Worm (Caenorhabditis elegans) whole organism, L2 larva: ENCODE results near the gene F13B6.2.

Source experiments
- ZK546.5 ChIP-seq: sonication (generic microtip); optimal IDR thresholded peaks from 2 replicates; lab custom pipeline; 2017; ENCODE audit warnings: missing biosample characterization, missing genetic modification characterization
- mab-5 ChIP-seq: fragments of 150-350 bp; optimal IDR thresholded peaks from 2 replicates; lab custom pipeline; 2014; ENCODE audit warnings: missing biosample characterization, missing genetic modification characterization
- mbf-1 ChIP-seq: sonication (generic microtip); optimal IDR thresholded peaks from 2 replicates; lab custom pipeline; 2017; ENCODE audit warnings: missing biosample characterization, missing genetic modification characterization
- unc-39 ChIP-seq: fragments of 150-350 bp; optimal IDR thresholded peaks from 2 replicates; lab custom pipeline; 2014; ENCODE audit warnings: missing biosample characterization, missing genetic modification characterization

DNA sequence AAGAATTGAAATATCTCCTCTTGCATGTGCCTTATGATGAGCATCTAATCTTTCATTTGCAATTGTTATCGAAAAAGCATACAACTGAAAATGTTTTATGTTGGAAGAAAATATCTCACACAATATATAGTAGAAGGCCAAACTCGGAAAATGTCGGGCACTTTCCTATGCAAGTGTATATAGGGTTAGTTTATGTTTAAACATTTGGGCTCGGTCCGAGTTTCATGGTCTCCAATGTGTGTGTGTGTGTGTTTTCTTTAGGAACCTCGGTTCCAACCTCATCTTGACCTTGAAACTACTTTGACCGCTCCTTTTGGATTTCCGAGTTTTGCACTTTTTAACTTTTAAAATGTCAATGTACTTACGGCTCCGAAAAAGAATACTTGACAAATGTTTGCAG is 39.2 kb upstream of the F13B6.2 start:
- no peak for TF ChIP-seq unc-39 (tag; lab: Kevin White, UChicago)
- no peak for TF ChIP-seq mbf-1 (tag; lab: Kevin White, UChicago)
- TF ChIP-seq mab-5 (tag; lab: Kevin White, UChicago) = no peak
- TF ChIP-seq ZK546.5 (tag; lab: Kevin White, UChicago) = no peak
